Worm (Caenorhabditis elegans) whole organism, L2 larva: ENCODE measurements around the gene urm-1.

Source experiments
- C34F6.9 ChIP-seq: fragments of 150-350 bp; optimal IDR thresholded peaks from 2 replicates; lab custom pipeline; 2014; ENCODE audit warnings: missing biosample characterization, missing genetic modification characterization
- F13H6.1 ChIP-seq: sonication (generic microtip); optimal IDR thresholded peaks from 2 replicates; lab custom pipeline; 2016; ENCODE audit warnings: missing genetic modification characterization, missing compliant biosample characterization
- Y55F3AM.14 ChIP-seq: fragments of 200-800 bp; sonication (Bioruptor generic); optimal IDR thresholded peaks from 2 replicates; lab custom pipeline; 2018; ENCODE audit warnings: mild to moderate bottlenecking, missing genetic modification characterization, missing compliant biosample characterization
- ZK546.5 ChIP-seq: sonication (generic microtip); optimal IDR thresholded peaks from 2 replicates; lab custom pipeline; 2017; ENCODE audit warnings: missing biosample characterization, missing genetic modification characterization
- alr-1 ChIP-seq: fragments of 150-350 bp; optimal IDR thresholded peaks from 2 replicates; lab custom pipeline; 2014; ENCODE audit warnings: missing biosample characterization, missing genetic modification characterization
- aly-2 ChIP-seq: fragments of 150-350 bp; optimal IDR thresholded peaks from 2 replicates; lab custom pipeline; 2014; ENCODE audit warnings: missing biosample characterization, missing genetic modification characterization
- ama-1 ChIP-seq: fragments of 150-350 bp; optimal IDR thresholded peaks from 2 replicates; lab custom pipeline; 2018; ENCODE audit warnings: inconsistent platforms
- blmp-1 ChIP-seq: sonication (generic microtip); optimal IDR thresholded peaks from 2 replicates; lab custom pipeline; 2017; ENCODE audit warnings: missing genetic modification characterization, mild to moderate bottlenecking, missing compliant biosample characterization, antibody characterized with exemption, moderate library complexity; ENCODE audit not compliant: insufficient read depth
- ceh-16 ChIP-seq: fragments of 150-350 bp; optimal IDR thresholded peaks from 2 replicates; lab custom pipeline; 2014; ENCODE audit warnings: missing biosample characterization, missing genetic modification characterization
- ceh-82 ChIP-seq: fragments of 150-350 bp; optimal IDR thresholded peaks from 2 replicates; lab custom pipeline; 2014; ENCODE audit warnings: missing biosample characterization, missing genetic modification characterization
- crh-2 ChIP-seq: sonication (generic microtip); optimal IDR thresholded peaks from 2 replicates; lab custom pipeline; 2017; ENCODE audit warnings: missing biosample characterization, missing genetic modification characterization
- dmd-4 ChIP-seq: sonication (generic microtip); optimal IDR thresholded peaks from 2 replicates; lab custom pipeline; 2017; ENCODE audit warnings: missing biosample characterization, missing genetic modification characterization
- egl-27 ChIP-seq: sonication (generic microtip); optimal IDR thresholded peaks from 3 replicates; lab custom pipeline; 2017; ENCODE audit warnings: missing biosample characterization, missing genetic modification reagents, missing genetic modification characterization
- elt-1 ChIP-seq: fragments of 150-350 bp; optimal IDR thresholded peaks from 2 replicates; lab custom pipeline; 2014; ENCODE audit warnings: missing biosample characterization, missing genetic modification characterization
- elt-3 ChIP-seq: sonication (generic microtip); optimal IDR thresholded peaks from 2 replicates; lab custom pipeline; 2017; ENCODE audit warnings: missing biosample characterization, missing genetic modification characterization
- fos-1 ChIP-seq: fragments of 150-350 bp; optimal IDR thresholded peaks from 2 replicates; lab custom pipeline; 2014; ENCODE audit warnings: missing biosample characterization, missing genetic modification characterization
- gmeb-1 ChIP-seq: fragments of 150-350 bp; optimal IDR thresholded peaks from 2 replicates; lab custom pipeline; 2014; ENCODE audit warnings: missing biosample characterization, missing genetic modification characterization
- lin-11 ChIP-seq: fragments of 150-350 bp; sonication (generic microtip); optimal IDR thresholded peaks from 2 replicates; lab custom pipeline; 2014; ENCODE audit warnings: missing biosample characterization, missing genetic modification characterization, inconsistent platforms, mixed read lengths
- lin-13 ChIP-seq: fragments of 150-350 bp; optimal IDR thresholded peaks from 2 replicates; lab custom pipeline; 2014; ENCODE audit warnings: missing biosample characterization, missing genetic modification reagents, missing genetic modification characterization
- lin-39 ChIP-seq: fragments of 150-350 bp; optimal IDR thresholded peaks from 2 replicates; lab custom pipeline; 2014; ENCODE audit warnings: missing biosample characterization, missing genetic modification reagents, missing genetic modification characterization
- lsy-2 ChIP-seq, 2 experiments: fragments of 150-350 bp in 1 of 2; sonication (generic microtip) in 1 of 2; optimal IDR thresholded peaks; 2 replicates each; lab custom pipeline; 2014 to 2017; ENCODE audit warnings: missing biosample characterization in 2 of 2, missing genetic modification characterization in 2 of 2
- mab-5 ChIP-seq: fragments of 150-350 bp; optimal IDR thresholded peaks from 2 replicates; lab custom pipeline; 2014; ENCODE audit warnings: missing biosample characterization, missing genetic modification characterization
- mbf-1 ChIP-seq: sonication (generic microtip); optimal IDR thresholded peaks from 2 replicates; lab custom pipeline; 2017; ENCODE audit warnings: missing biosample characterization, missing genetic modification characterization
- mdl-1 ChIP-seq, 2 experiments: fragments of 150-350 bp in 1 of 2; sonication (generic microtip) in 1 of 2; optimal IDR thresholded peaks; 2 replicates each; lab custom pipeline; 2017; ENCODE audit warnings: missing biosample characterization in 2 of 2, missing genetic modification characterization in 2 of 2
- nhr-10 ChIP-seq: sonication (generic microtip); optimal IDR thresholded peaks from 2 replicates; lab custom pipeline; 2017; ENCODE audit warnings: missing biosample characterization, missing genetic modification characterization
- nhr-11 ChIP-seq: fragments of 150-350 bp; optimal IDR thresholded peaks from 2 replicates; lab custom pipeline; 2014; ENCODE audit warnings: missing biosample characterization, missing genetic modification characterization
- nhr-12 ChIP-seq: fragments of 150-350 bp; optimal IDR thresholded peaks from 2 replicates; lab custom pipeline; 2014; ENCODE audit warnings: missing biosample characterization, missing genetic modification characterization
- nhr-129 ChIP-seq: fragments of 150-350 bp; optimal IDR thresholded peaks from 2 replicates; lab custom pipeline; 2014; ENCODE audit warnings: missing biosample characterization, missing genetic modification characterization
- nhr-21 ChIP-seq: fragments of 150-350 bp; optimal IDR thresholded peaks from 2 replicates; lab custom pipeline; 2014; ENCODE audit warnings: missing biosample characterization, missing genetic modification characterization
- nhr-237 ChIP-seq: fragments of 150-350 bp; optimal IDR thresholded peaks from 2 replicates; lab custom pipeline; 2014; ENCODE audit warnings: missing biosample characterization, missing genetic modification characterization
- nhr-25 ChIP-seq: fragments of 150-350 bp; sonication (generic microtip); optimal IDR thresholded peaks from 3 replicates; lab custom pipeline; 2014; ENCODE audit warnings: missing biosample characterization, missing genetic modification characterization
- nhr-6 ChIP-seq: fragments of 150-350 bp; optimal IDR thresholded peaks from 2 replicates; lab custom pipeline; 2014; ENCODE audit warnings: missing biosample characterization, missing genetic modification characterization
- nhr-77 ChIP-seq: fragments of 150-350 bp; optimal IDR thresholded peaks from 2 replicates; lab custom pipeline; 2014; ENCODE audit warnings: missing biosample characterization, missing genetic modification characterization
- peb-1 ChIP-seq: fragments of 150-350 bp; optimal IDR thresholded peaks from 2 replicates; lab custom pipeline; 2014; ENCODE audit warnings: missing biosample characterization, missing genetic modification characterization
- sem-4 ChIP-seq: fragments of 150-350 bp; optimal IDR thresholded peaks from 2 replicates; lab custom pipeline; 2014; ENCODE audit warnings: missing biosample characterization, missing genetic modification reagents, missing genetic modification characterization
- skn-1 ChIP-seq: sonication (generic microtip); optimal IDR thresholded peaks from 2 replicates; lab custom pipeline; 2017; ENCODE audit warnings: missing biosample characterization, missing genetic modification characterization
- sma-3 ChIP-seq: sonication (generic microtip); optimal IDR thresholded peaks from 2 replicates; lab custom pipeline; 2016; ENCODE audit warnings: missing genetic modification reagents, missing genetic modification characterization, missing compliant biosample characterization
- sma-9 ChIP-seq, 2 experiments: fragments of 150-350 bp in 1 of 2; sonication (generic microtip) in 1 of 2; optimal IDR thresholded peaks; 2 replicates each; lab custom pipeline; 2014 to 2016; ENCODE audit warnings: missing genetic modification characterization in 2 of 2, mild to moderate bottlenecking in 1 of 2, missing biosample characterization in 1 of 2, missing compliant biosample characterization in 1 of 2, missing genetic modification reagents in 1 of 2, moderate library complexity in 1 of 2
- snpc-4 ChIP-seq: fragments of 150-350 bp; optimal IDR thresholded peaks from 2 replicates; lab custom pipeline; 2014; ENCODE audit warnings: missing biosample characterization, missing genetic modification characterization
- unc-39 ChIP-seq: fragments of 150-350 bp; optimal IDR thresholded peaks from 2 replicates; lab custom pipeline; 2014; ENCODE audit warnings: missing biosample characterization, missing genetic modification characterization
- unc-55 ChIP-seq: fragments of 150-350 bp; sonication (generic microtip); optimal IDR thresholded peaks from 3 replicates; lab custom pipeline; 2014; ENCODE audit warnings: missing biosample characterization, missing genetic modification reagents, missing genetic modification characterization
- unc-62 ChIP-seq: fragments of 150-350 bp; optimal IDR thresholded peaks from 2 replicates; lab custom pipeline; 2014; ENCODE audit warnings: missing biosample characterization, missing genetic modification reagents, missing genetic modification characterization
- zag-1 ChIP-seq: fragments of 150-350 bp; optimal IDR thresholded peaks from 2 replicates; lab custom pipeline; 2014; ENCODE audit warnings: missing biosample characterization, missing genetic modification characterization
- ztf-1 ChIP-seq: fragments of 200-800 bp; sonication (Bioruptor generic); conservative IDR thresholded peaks from 2 replicates; pipeline ENCODE4 v1.3.6; 2022; ENCODE audit warnings: missing genetic modification characterization, missing compliant biosample characterization
- ztf-11 ChIP-seq: sonication (generic microtip); optimal IDR thresholded peaks from 2 replicates; lab custom pipeline; 2017; ENCODE audit warnings: missing biosample characterization, missing genetic modification characterization
- ztf-4 ChIP-seq: fragments of 150-350 bp; optimal IDR thresholded peaks from 2 replicates; lab custom pipeline; 2014; ENCODE audit warnings: missing biosample characterization, missing genetic modification characterization

The urm-1 gene

DNA sequence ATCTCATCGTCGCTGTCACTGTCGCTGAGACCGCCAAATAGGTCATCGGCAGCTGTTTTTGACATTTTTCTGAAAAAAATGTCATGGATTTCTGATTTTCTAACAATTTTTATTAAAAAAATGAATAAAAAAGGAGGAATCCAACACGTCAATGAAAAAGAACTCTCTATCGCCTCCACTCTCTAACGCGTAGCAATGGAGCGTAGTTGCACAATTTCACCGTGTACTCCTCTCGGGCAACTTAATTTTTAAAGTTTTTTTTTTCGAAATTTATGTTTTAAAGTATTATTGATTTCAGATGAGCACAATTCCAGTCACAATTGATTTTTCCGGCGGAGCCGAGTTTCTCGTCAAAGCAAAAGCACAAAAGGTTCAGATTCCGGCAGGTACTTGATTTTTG, at the start of gene urm-1, which contains the start of gene taf-11.3:
TSS of gene urm-1 (plus strand) at position 299 of the 400 bp plus-strand sequence.
TSS of gene taf-11.3 (minus strand) at position 69 of the 400 bp plus-strand sequence.
- no peak for TF ChIP-seq blmp-1 (tag; lab: Kevin White, UChicago)
- TF ChIP-seq aly-2 (tag; lab: Kevin White, UChicago), result no peak
- peak; percentile 79 for TF ChIP-seq sma-9 (GFP tag; optimal IDR thresholded peaks at IDR 0.05; lab: Kevin White, UChicago)
- no peak for TF ChIP-seq sma-9 (tag; optimal IDR thresholded peaks at IDR 0.05; lab: Kevin White, UChicago)
- peak; percentile 89 for TF ChIP-seq sem-4 (tag; lab: Kevin White, UChicago)
- no peak for TF ChIP-seq Y55F3AM.14
- TF ChIP-seq mbf-1 (tag; lab: Kevin White, UChicago), result no peak
- TF ChIP-seq dmd-4 (tag; lab: Kevin White, UChicago), result no peak
- TF ChIP-seq fos-1 (tag; lab: Kevin White, UChicago), result peak; percentile 61
- TF ChIP-seq ceh-82 (tag; lab: Kevin White, UChicago), result no peak
- no peak for TF ChIP-seq ZK546.5 (tag; lab: Kevin White, UChicago)
- TF ChIP-seq nhr-12, result no peak
- TF ChIP-seq ceh-16, result peak; percentile 36
- TF ChIP-seq nhr-11 (tag; lab: Kevin White, UChicago), result no peak
- peak; percentile 75 for TF ChIP-seq nhr-21 (tag; lab: Kevin White, UChicago)
- TF ChIP-seq peb-1, result no peak
- peak; percentile 86 for TF ChIP-seq lin-13 (GFP tag; lab: Kevin White, UChicago)
- peak; percentile 71 for TF ChIP-seq nhr-25 (tag; lab: Kevin White, UChicago)
- peak; percentile 78 for TF ChIP-seq snpc-4
- peak; percentile 54 to 90 for TF ChIP-seq lsy-2 (tag; optimal IDR thresholded peaks at IDR 0.05; lab: Kevin White, UChicago)
- TF ChIP-seq egl-27 (tag; lab: Kevin White, UChicago), result no peak
- TF ChIP-seq zag-1 (tag; lab: Kevin White, UChicago), result peak; percentile 3
- TF ChIP-seq nhr-237, result no peak
- TF ChIP-seq sma-3 (GFP tag; lab: Kevin White, UChicago), result peak; percentile 82
- no peak for TF ChIP-seq ama-1 (lab: Kevin White, UChicago)
- TF ChIP-seq nhr-6, result peak; percentile 57
- TF ChIP-seq ztf-11 (tag; lab: Kevin White, UChicago), result no peak
- no peak for TF ChIP-seq mdl-1 (tag; optimal IDR thresholded peaks at IDR 0.05; lab: Kevin White, UChicago)
- TF ChIP-seq nhr-77 (tag; lab: Kevin White, UChicago), result no peak
- no peak for TF ChIP-seq lin-39
- TF ChIP-seq lin-11 (tag; lab: Kevin White, UChicago), result peak; percentile 67
- TF ChIP-seq ztf-4 (tag; lab: Kevin White, UChicago), result peak; percentile 62
- TF ChIP-seq elt-1, result no peak
- TF ChIP-seq mab-5 (tag; lab: Kevin White, UChicago), result peak; percentile 65
- peak; percentile 66 for TF ChIP-seq nhr-129 (tag; lab: Kevin White, UChicago)
- peak; percentile 68 for TF ChIP-seq F13H6.1 (tag; lab: Kevin White, UChicago)
- no peak for TF ChIP-seq elt-3 (tag; lab: Kevin White, UChicago)
- TF ChIP-seq unc-55 (GFP tag; lab: Kevin White, UChicago), result peak; percentile 88
- no peak for TF ChIP-seq unc-62 (GFP tag; lab: Kevin White, UChicago)
- TF ChIP-seq alr-1 (tag; lab: Kevin White, UChicago), result no peak
- TF ChIP-seq crh-2 (tag; lab: Kevin White, UChicago), result peak; percentile 92
- peak; percentile 88 for TF ChIP-seq C34F6.9 (tag; lab: Kevin White, UChicago)
- TF ChIP-seq nhr-10 (tag; lab: Kevin White, UChicago), result no peak
- TF ChIP-seq ztf-1 (GFP tag; lab: Robert Waterston, UW), result no peak
- TF ChIP-seq gmeb-1, result peak; percentile 77
- no peak for TF ChIP-seq skn-1 (tag; lab: Kevin White, UChicago)
- no peak for TF ChIP-seq unc-39 (tag; lab: Kevin White, UChicago)
